Fruit fly (Drosophila melanogaster): ENCODE data around the gene Noc1.
A peak's percentile ranks its signal among the peaks of the same experiment; 100 is the strongest.

The Noc1 gene

DNA sequence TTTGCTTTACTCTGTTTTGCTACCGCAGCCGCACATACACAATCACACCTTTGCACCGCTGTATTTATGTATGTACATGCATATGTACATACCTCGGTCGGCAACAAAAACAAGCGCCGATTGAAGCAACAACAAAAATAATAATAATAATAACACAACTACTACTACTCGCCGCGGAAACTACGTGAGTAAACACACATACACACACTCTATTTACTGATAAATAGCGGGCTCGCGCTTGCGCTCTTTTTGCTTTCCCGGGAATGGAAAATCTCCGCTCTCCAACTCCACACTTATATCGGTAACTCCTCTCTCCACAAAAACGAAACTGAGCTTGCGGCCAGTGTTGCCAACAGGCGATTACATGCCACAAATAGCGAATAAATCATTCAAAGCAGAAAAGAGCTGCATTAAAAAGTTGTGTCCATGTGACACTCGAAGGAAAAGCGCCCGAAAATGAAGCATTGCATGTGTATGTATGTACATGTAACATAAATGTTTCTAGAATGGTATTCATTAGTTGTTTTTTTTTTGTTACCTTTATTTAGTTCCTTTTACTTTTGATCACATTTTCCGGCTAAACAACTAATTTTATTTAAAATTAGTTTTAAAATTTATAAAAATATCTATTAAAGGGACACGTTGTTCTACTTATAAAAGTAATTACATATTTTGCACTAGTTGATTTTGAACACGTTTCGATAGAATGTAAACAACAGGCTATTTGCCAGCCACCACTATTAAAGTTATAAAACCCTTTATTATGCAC is 44.2 kb downstream of the Noc1 start (continued):
- TF ChIP-seq Hr38 (GFP tag; optimal IDR thresholded peaks at IDR 0.05) (peak; percentile 26), CG15336 (GFP tag; IDR thresholded peaks at IDR 0.05) (peak; percentile 60), vri (GFP tag; optimal IDR thresholded peaks at IDR 0.05) (peak; percentile 37), cyc (GFP tag; optimal IDR thresholded peaks at IDR 0.05) (no peak), achi (GFP tag; optimal IDR thresholded peaks at IDR 0.05) (peak; percentile 15), CG16779 (tag; optimal IDR thresholded peaks at IDR 0.05) (peak; percentile 63), Eip93F (GFP tag; optimal IDR thresholded peaks at IDR 0.05) (no peak), Sox15 (GFP tag; optimal IDR thresholded peaks at IDR 0.05) (no peak), CG3032 (tag; optimal IDR thresholded peaks at IDR 0.05) (no peak), CG6163 (GFP tag; IDR thresholded peaks at IDR 0.05) (peak; percentile 56; the same call in 1 of the 3 replicates), Ets21C (GFP tag; optimal IDR thresholded peaks at IDR 0.05) (no peak), CG10631 (GFP tag; optimal IDR thresholded peaks at IDR 0.05) (peak; percentile 23), esn (GFP tag; optimal IDR thresholded peaks at IDR 0.05) (no peak), Hr4 (GFP tag; optimal IDR thresholded peaks at IDR 0.05) (peak; percentile 8)

DNA sequence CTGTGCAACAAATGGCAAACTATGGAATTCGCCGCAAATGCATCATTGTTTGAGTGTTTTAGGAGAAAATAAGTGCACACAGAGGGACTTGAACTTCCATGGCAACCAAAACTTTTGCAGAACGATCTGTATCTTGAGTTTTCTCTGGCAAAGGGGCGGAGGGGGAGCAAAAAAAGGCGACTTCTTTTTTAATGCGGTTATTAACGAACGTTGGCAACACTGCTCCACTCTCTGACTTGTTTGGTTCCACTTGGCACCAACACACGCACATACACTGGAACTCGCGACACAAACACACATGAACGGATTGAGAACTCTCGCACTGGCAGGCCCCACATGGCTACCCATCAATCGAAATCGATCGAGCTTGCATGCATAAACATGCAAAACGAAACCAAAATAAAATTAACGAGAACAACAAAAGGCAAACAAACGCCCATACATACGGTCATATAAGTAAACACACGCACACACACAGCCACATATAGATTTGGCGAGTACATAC is 44.9 kb downstream of the Noc1 start:
- TF ChIP-seq pdm3 (GFP tag; optimal IDR thresholded peaks at IDR 0.05), result no peak
- no peak for TF ChIP-seq lz (GFP tag; optimal IDR thresholded peaks at IDR 0.05)
- no peak for TF ChIP-seq Eip75B (GFP tag; optimal IDR thresholded peaks at IDR 0.05)
- peak; percentile 5 for TF ChIP-seq Met (GFP tag; optimal IDR thresholded peaks at IDR 0.05)
- peak; percentile 60; the same call in 2 of the 3 replicates for TF ChIP-seq eg (GFP tag; IDR thresholded peaks at IDR 0.05)
- peak; percentile 13 for TF ChIP-seq CG9139 (GFP tag; optimal IDR thresholded peaks at IDR 0.05)
- no peak for TF ChIP-seq Hr4 (GFP tag; optimal IDR thresholded peaks at IDR 0.05)
- no peak for TF ChIP-seq Hr38 (GFP tag; optimal IDR thresholded peaks at IDR 0.05)
- peak; percentile 19 for TF ChIP-seq CG31627 (GFP tag; optimal IDR thresholded peaks at IDR 0.05)
- TF ChIP-seq CG3032 (tag; optimal IDR thresholded peaks at IDR 0.05), result peak; percentile 4
- TF ChIP-seq CG6163 (GFP tag; IDR thresholded peaks at IDR 0.05), result peak; percentile 60; the same call in 2 of the 3 replicates
- no peak for TF ChIP-seq OdsH (GFP tag; optimal IDR thresholded peaks at IDR 0.05)
- TF ChIP-seq Lpt (GFP tag; optimal IDR thresholded peaks at IDR 0.05), result no peak
- TF ChIP-seq Sox15 (GFP tag; optimal IDR thresholded peaks at IDR 0.05), result no peak
- TF ChIP-seq salr (GFP tag; optimal IDR thresholded peaks at IDR 0.05), result peak in 1 of 2 experiments; percentile 19
- TF ChIP-seq svp (GFP tag), result peak; percentile 60
- peak; percentile 7 for TF ChIP-seq Hr39 (GFP tag; optimal IDR thresholded peaks at IDR 0.05)
- TF ChIP-seq esn (GFP tag; optimal IDR thresholded peaks at IDR 0.05), result peak; percentile 1
- TF ChIP-seq Sox14 (GFP tag; optimal IDR thresholded peaks at IDR 0.05), result peak; percentile 18
- no peak for TF ChIP-seq CG11294 (GFP tag; IDR thresholded peaks at IDR 0.05)
- TF ChIP-seq CG10669 (GFP tag; optimal IDR thresholded peaks at IDR 0.05), result no peak
- TF ChIP-seq CG8119 (GFP tag; IDR thresholded peaks at IDR 0.05), result no peak; the same call in 2 of the 3 replicates
- TF ChIP-seq Eip78C (GFP tag), result no peak
- 0 out of 2 replicates have a peak, but pooled peaks have one; percentile 9 for TF ChIP-seq Gug (GFP tag; IDR thresholded peaks at IDR 0.05)
- TF ChIP-seq ss (GFP tag; optimal IDR thresholded peaks at IDR 0.05), result no peak

DNA sequence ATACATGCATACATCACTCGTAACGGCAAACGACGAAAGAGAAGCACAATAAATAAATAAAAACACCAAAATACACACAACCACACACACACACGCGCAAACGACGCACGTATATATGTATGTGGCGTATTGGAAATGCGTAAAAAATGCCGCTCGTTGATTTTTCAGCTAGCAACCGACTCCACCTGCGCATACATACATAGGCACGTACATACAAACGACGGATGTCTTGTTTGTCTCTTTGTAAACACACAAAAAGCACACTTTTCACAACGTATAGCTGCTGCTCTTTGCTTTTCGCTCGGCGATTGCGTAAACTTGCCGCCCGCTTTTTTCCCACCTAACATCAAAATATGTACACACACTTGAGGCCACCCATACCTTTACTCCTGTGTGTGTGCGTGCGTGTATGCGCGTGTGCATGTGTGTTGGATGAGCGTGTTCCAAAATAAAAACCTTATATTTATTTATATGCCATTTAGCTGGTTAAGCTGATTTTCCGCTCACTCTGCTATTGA is 45.4 kb downstream of the Noc1 start:
- TF ChIP-seq CG6792 (GFP tag; optimal IDR thresholded peaks at IDR 0.05) (no peak), vri (GFP tag; optimal IDR thresholded peaks at IDR 0.05) (peak; percentile 78), OdsH (GFP tag; optimal IDR thresholded peaks at IDR 0.05) (no peak), CG15336 (GFP tag; IDR thresholded peaks at IDR 0.05) (no peak), cyc (GFP tag; optimal IDR thresholded peaks at IDR 0.05) (no peak), achi (GFP tag; optimal IDR thresholded peaks at IDR 0.05) (no peak), fkh (GFP tag; optimal IDR thresholded peaks at IDR 0.05) (peak; percentile 98), Hr4 (GFP tag; optimal IDR thresholded peaks at IDR 0.05) (no peak), Sox15 (GFP tag; optimal IDR thresholded peaks at IDR 0.05) (no peak)

Measured in whole organism, prepupa.